Worm (Caenorhabditis elegans) whole organism, late embryonic: Measurements from ENCODE around the gene T23F4.2.

Experiments used
- C08G9.2 ChIP-seq: sonication (generic microtip); optimal IDR thresholded peaks from 2 replicates; lab custom pipeline; 2016; ENCODE audit warnings: mild to moderate bottlenecking, missing genetic modification characterization, moderate library complexity, missing compliant biosample characterization
- C38D4.7 ChIP-seq: fragments of 200-800 bp; sonication (Bioruptor generic); optimal IDR thresholded peaks from 2 replicates; lab custom pipeline; 2018; ENCODE audit warnings: mild to moderate bottlenecking, missing genetic modification characterization, moderate library complexity, missing compliant biosample characterization
- T23F11.4 ChIP-seq: fragments of 200-800 bp; sonication (Bioruptor generic); optimal IDR thresholded peaks from 2 replicates; lab custom pipeline; 2018; ENCODE audit warnings: mild to moderate bottlenecking, missing genetic modification characterization, missing compliant biosample characterization
- Y22D7AL.16 ChIP-seq: sonication (generic microtip); optimal IDR thresholded peaks from 2 replicates; lab custom pipeline; 2016; ENCODE audit warnings: missing genetic modification characterization, missing compliant biosample characterization
- ahr-1 ChIP-seq: sonication (generic microtip); optimal IDR thresholded peaks from 2 replicates; lab custom pipeline; 2016; ENCODE audit warnings: missing genetic modification characterization, missing compliant biosample characterization
- ama-1 ChIP-seq: fragments of 150-350 bp; optimal IDR thresholded peaks from 2 replicates; lab custom pipeline; 2014
- ceh-14 ChIP-seq: sonication (generic microtip); optimal IDR thresholded peaks from 2 replicates; lab custom pipeline; 2016; ENCODE audit warnings: missing genotype, missing genetic modification characterization, missing compliant biosample characterization
- ceh-18 ChIP-seq: sonication (generic microtip); optimal IDR thresholded peaks from 2 replicates; lab custom pipeline; 2016; ENCODE audit warnings: missing genetic modification characterization, missing compliant biosample characterization
- ceh-19 ChIP-seq: fragments of 200-800 bp; sonication (Bioruptor generic); optimal IDR thresholded peaks from 2 replicates; lab custom pipeline; 2018; ENCODE audit warnings: mild to moderate bottlenecking, missing genetic modification characterization, missing compliant biosample characterization
- ceh-24 ChIP-seq: sonication (generic microtip); optimal IDR thresholded peaks from 2 replicates; lab custom pipeline; 2016; ENCODE audit warnings: mild to moderate bottlenecking, missing genetic modification characterization, missing compliant biosample characterization
- ceh-30 ChIP-seq: fragments of 150-350 bp; optimal IDR thresholded peaks from 2 replicates; lab custom pipeline; 2014; ENCODE audit warnings: missing biosample characterization, missing genetic modification characterization
- ceh-45 ChIP-seq: fragments of 200-800 bp; sonication (Bioruptor generic); IDR thresholded peaks from 2 replicates; pipeline ENCODE4 v1.3.6; 2022; ENCODE audit warnings: missing genetic modification reagents, missing genetic modification characterization, missing compliant biosample characterization
- ceh-48 ChIP-seq: sonication (generic microtip); optimal IDR thresholded peaks from 2 replicates; lab custom pipeline; 2016; ENCODE audit warnings: missing genetic modification characterization, inconsistent platforms, missing compliant biosample characterization
- ceh-6 ChIP-seq: fragments of 200-800 bp; sonication (Bioruptor generic); optimal IDR thresholded peaks from 2 replicates; lab custom pipeline; 2018; ENCODE audit warnings: mild to moderate bottlenecking, missing genetic modification characterization, missing compliant biosample characterization
- che-1 ChIP-seq: sonication (generic microtip); optimal IDR thresholded peaks from 2 replicates; lab custom pipeline; 2016; ENCODE audit warnings: mild to moderate bottlenecking, missing genetic modification characterization, missing compliant biosample characterization
- dmd-4 ChIP-seq: sonication (generic microtip); optimal IDR thresholded peaks from 2 replicates; lab custom pipeline; 2016; ENCODE audit warnings: borderline replicate concordance, missing genetic modification characterization, missing compliant biosample characterization
- dve-1 ChIP-seq: sonication (generic microtip); optimal IDR thresholded peaks from 2 replicates; lab custom pipeline; 2017; ENCODE audit warnings: antibody characterized with exemption, mild to moderate bottlenecking, missing genetic modification characterization, missing compliant biosample characterization
- elt-2 ChIP-seq: sonication (generic microtip); optimal IDR thresholded peaks from 2 replicates; lab custom pipeline; 2016; ENCODE audit warnings: missing genetic modification reagents, missing genetic modification characterization, missing compliant biosample characterization
- ets-4 ChIP-seq: sonication (generic microtip); optimal IDR thresholded peaks from 2 replicates; lab custom pipeline; 2016; ENCODE audit warnings: missing genetic modification characterization, missing compliant biosample characterization
- fax-1 ChIP-seq: sonication (generic microtip); optimal IDR thresholded peaks from 2 replicates; lab custom pipeline; 2016; ENCODE audit warnings: missing genotype, missing genetic modification characterization, missing compliant biosample characterization
- fkh-10 ChIP-seq: fragments of 150-350 bp; optimal IDR thresholded peaks from 2 replicates; lab custom pipeline; 2014; ENCODE audit warnings: missing biosample characterization, missing genetic modification reagents, missing genetic modification characterization
- fkh-6 ChIP-seq: sonication (generic microtip); optimal IDR thresholded peaks from 2 replicates; lab custom pipeline; 2016; ENCODE audit warnings: missing genetic modification characterization, missing compliant biosample characterization
- hlh-30 ChIP-seq: sonication (generic microtip); optimal IDR thresholded peaks from 2 replicates; lab custom pipeline; 2017; ENCODE audit warnings: antibody characterized with exemption, missing genetic modification characterization, missing compliant biosample characterization; ENCODE audit not compliant: insufficient read depth
- hlh-6 ChIP-seq: sonication (generic microtip); optimal IDR thresholded peaks from 2 replicates; lab custom pipeline; 2016; ENCODE audit warnings: missing genotype, missing genetic modification characterization, missing compliant biosample characterization
- hlh-8 ChIP-seq: sonication (generic microtip); optimal IDR thresholded peaks from 2 replicates; lab custom pipeline; 2016; ENCODE audit warnings: missing genotype, missing genetic modification characterization, missing compliant biosample characterization
- lim-6 ChIP-seq: sonication (generic microtip); optimal IDR thresholded peaks from 2 replicates; lab custom pipeline; 2016; ENCODE audit warnings: missing genetic modification characterization, missing compliant biosample characterization
- lin-11 ChIP-seq: fragments of 200-800 bp; sonication (Bioruptor generic); optimal IDR thresholded peaks from 2 replicates; lab custom pipeline; 2018; ENCODE audit warnings: mild to moderate bottlenecking, missing genetic modification characterization, missing compliant biosample characterization
- madf-2 ChIP-seq: sonication (generic microtip); optimal IDR thresholded peaks from 2 replicates; lab custom pipeline; 2017; ENCODE audit warnings: missing genetic modification characterization, missing compliant biosample characterization
- mec-3 ChIP-seq: sonication (generic microtip); optimal IDR thresholded peaks from 2 replicates; lab custom pipeline; 2016; ENCODE audit warnings: borderline replicate concordance, missing genetic modification characterization, missing compliant biosample characterization
- nhr-11 ChIP-seq: fragments of 150-350 bp; optimal IDR thresholded peaks from 2 replicates; lab custom pipeline; 2014; ENCODE audit warnings: missing biosample characterization, missing genetic modification characterization
- nhr-232 ChIP-seq: sonication (generic microtip); optimal IDR thresholded peaks from 2 replicates; lab custom pipeline; 2016; ENCODE audit warnings: missing genetic modification characterization, missing compliant biosample characterization
- odd-2 ChIP-seq: sonication (generic microtip); optimal IDR thresholded peaks from 2 replicates; lab custom pipeline; 2017; ENCODE audit warnings: antibody characterized with exemption, mild to moderate bottlenecking, missing genetic modification characterization, missing compliant biosample characterization
- pag-3 ChIP-seq: sonication (generic microtip); optimal IDR thresholded peaks from 2 replicates; lab custom pipeline; 2016; ENCODE audit warnings: missing compliant biosample characterization, missing genetic modification characterization, borderline replicate concordance
- pat-9 ChIP-seq: fragments of 200-800 bp; sonication (Bioruptor generic); optimal IDR thresholded peaks from 2 replicates; lab custom pipeline; 2018; ENCODE audit warnings: mild to moderate bottlenecking, missing genetic modification characterization, moderate library complexity, missing compliant biosample characterization
- pax-1 ChIP-seq: fragments of 150-350 bp; optimal IDR thresholded peaks from 2 replicates; lab custom pipeline; 2014; ENCODE audit warnings: missing biosample characterization, missing genetic modification characterization
- pha-2 ChIP-seq: sonication (generic microtip); optimal IDR thresholded peaks from 2 replicates; lab custom pipeline; 2017; ENCODE audit warnings: mild to moderate bottlenecking, missing genetic modification characterization, missing compliant biosample characterization
- pqm-1 ChIP-seq: sonication (generic microtip); optimal IDR thresholded peaks from 2 replicates; lab custom pipeline; 2016; ENCODE audit warnings: missing genetic modification characterization, missing compliant biosample characterization
- pros-1 ChIP-seq: fragments of 150-350 bp; optimal IDR thresholded peaks from 2 replicates; lab custom pipeline; 2014; ENCODE audit warnings: missing biosample characterization, missing genetic modification reagents, missing genetic modification characterization
- ref-2 ChIP-seq: sonication (generic microtip); optimal IDR thresholded peaks from 2 replicates; lab custom pipeline; 2016; ENCODE audit warnings: missing genetic modification characterization, missing compliant biosample characterization
- sox-4 ChIP-seq: sonication (generic microtip); optimal IDR thresholded peaks from 2 replicates; lab custom pipeline; 2017; ENCODE audit warnings: mild to moderate bottlenecking, missing genetic modification characterization, inconsistent platforms, missing compliant biosample characterization
- syd-9 ChIP-seq: sonication (generic microtip); optimal IDR thresholded peaks from 2 replicates; lab custom pipeline; 2016; ENCODE audit warnings: mild to moderate bottlenecking, missing genetic modification characterization, moderate library complexity, missing compliant biosample characterization
- ttx-3 ChIP-seq: sonication (generic microtip); optimal IDR thresholded peaks from 2 replicates; lab custom pipeline; 2016; ENCODE audit warnings: missing genetic modification reagents, missing genetic modification characterization, missing compliant biosample characterization
- unc-42 ChIP-seq: sonication (generic microtip); optimal IDR thresholded peaks from 2 replicates; lab custom pipeline; 2016; ENCODE audit warnings: missing genotype, missing genetic modification characterization, missing compliant biosample characterization
- zip-5 ChIP-seq: sonication (generic microtip); optimal IDR thresholded peaks from 2 replicates; lab custom pipeline; 2016; ENCODE audit warnings: missing genetic modification characterization, missing compliant biosample characterization

Gene T23F4.2

DNA sequence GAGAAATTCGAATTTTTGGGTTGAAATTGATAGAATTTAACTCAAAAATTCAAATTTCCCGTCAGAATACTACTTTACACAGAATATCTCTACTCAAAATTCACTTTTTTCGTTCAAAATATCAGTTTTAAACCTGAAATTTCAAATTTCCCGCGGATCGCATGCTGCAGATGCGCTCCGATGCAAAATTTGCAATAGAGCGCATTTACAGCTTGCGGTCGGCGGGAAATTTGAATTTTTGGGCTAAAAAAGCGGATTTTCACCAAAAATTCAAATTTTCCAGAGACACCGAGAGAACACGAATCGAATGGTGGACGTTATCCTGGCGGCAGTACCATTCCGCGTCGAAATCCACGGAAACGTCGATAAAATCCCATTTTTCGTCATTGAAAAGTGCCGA, 38.6 kb upstream of the T23F4.2 start:
- TF ChIP-seq syd-9 (tag; lab: Kevin White, UChicago) (no peak), ama-1 (no peak), ceh-6 (GFP tag; lab: Kevin White, UChicago) (no peak), ceh-18 (tag; lab: Kevin White, UChicago) (no peak), ceh-19 (no peak), che-1 (tag; lab: Kevin White, UChicago) (no peak)
- TF ChIP-seq, all 69 proteins: peak for 0

- TF ChIP-seq lim-6: no peak
- no peak for TF ChIP-seq pha-2 (tag; lab: Kevin White, UChicago)
- TF ChIP-seq madf-2 (tag; lab: Kevin White, UChicago): no peak
- no peak for TF ChIP-seq ceh-45 (GFP tag; lab: Robert Waterston, UW)
- no peak for TF ChIP-seq ets-4 (tag; lab: Kevin White, UChicago)
- TF ChIP-seq zip-5 (tag; lab: Kevin White, UChicago): no peak
- TF ChIP-seq pax-1 (tag; lab: Kevin White, UChicago): no peak
- no peak for TF ChIP-seq T23F11.4 (GFP tag; lab: Kevin White, UChicago)
- no peak for TF ChIP-seq pat-9
- TF ChIP-seq fkh-10 (GFP tag; lab: Kevin White, UChicago): no peak
- TF ChIP-seq pros-1 (tag; lab: Kevin White, UChicago): no peak
- TF ChIP-seq, all 69 proteins: peak for 0
These were observed 36.9 kb upstream of the T23F4.2 start for ce11 chrII:1126472-1126871.

DNA sequence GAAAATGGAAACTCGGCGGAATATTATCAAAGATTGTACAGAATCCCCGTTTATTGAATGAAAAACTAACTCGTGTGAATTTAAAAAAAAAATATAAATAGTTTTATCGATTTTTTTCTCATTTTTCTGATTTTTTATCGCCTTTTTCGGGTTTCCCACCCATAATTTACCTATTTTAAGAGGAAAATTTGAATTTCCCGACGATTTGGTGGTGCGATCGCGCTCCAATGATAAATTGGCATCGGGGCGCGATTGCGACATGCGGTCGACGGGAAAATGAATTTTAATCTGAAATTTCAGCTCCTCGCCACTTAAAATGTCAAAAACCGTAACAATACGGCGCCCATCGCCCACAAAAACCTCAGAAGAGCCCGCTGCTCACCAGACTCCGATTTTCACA, 35.7 kb upstream of the T23F4.2 start, which contains the start of gene taf-6.1:
Gene taf-6.1, plus strand, starts transcription at position 301 of the 400 bp plus-strand sequence.
- TF ChIP-seq hlh-8: no peak
- TF ChIP-seq unc-42: no peak
- no peak for TF ChIP-seq dve-1 (tag; lab: Kevin White, UChicago)
- no peak for TF ChIP-seq ama-1
- no peak for TF ChIP-seq ceh-48 (tag; lab: Kevin White, UChicago)
- no peak for TF ChIP-seq ref-2 (tag; lab: Kevin White, UChicago)
- no peak for TF ChIP-seq pqm-1
- TF ChIP-seq hlh-30: no peak
- TF ChIP-seq lim-6: no peak
- TF ChIP-seq pag-3 (tag; lab: Kevin White, UChicago): no peak
- no peak for TF ChIP-seq hlh-6 (tag; lab: Kevin White, UChicago)
- TF ChIP-seq ceh-14 (tag; lab: Kevin White, UChicago): no peak
- TF ChIP-seq fax-1: no peak
- no peak for TF ChIP-seq lin-11
- no peak for TF ChIP-seq ets-4 (tag; lab: Kevin White, UChicago)
- no peak for TF ChIP-seq sox-4 (tag; lab: Kevin White, UChicago)
- TF ChIP-seq nhr-11 (tag; lab: Kevin White, UChicago): no peak
- TF ChIP-seq ahr-1 (tag; lab: Kevin White, UChicago): no peak
- no peak for TF ChIP-seq Y22D7AL.16
- TF ChIP-seq ttx-3 (tag; lab: Kevin White, UChicago): no peak

DNA sequence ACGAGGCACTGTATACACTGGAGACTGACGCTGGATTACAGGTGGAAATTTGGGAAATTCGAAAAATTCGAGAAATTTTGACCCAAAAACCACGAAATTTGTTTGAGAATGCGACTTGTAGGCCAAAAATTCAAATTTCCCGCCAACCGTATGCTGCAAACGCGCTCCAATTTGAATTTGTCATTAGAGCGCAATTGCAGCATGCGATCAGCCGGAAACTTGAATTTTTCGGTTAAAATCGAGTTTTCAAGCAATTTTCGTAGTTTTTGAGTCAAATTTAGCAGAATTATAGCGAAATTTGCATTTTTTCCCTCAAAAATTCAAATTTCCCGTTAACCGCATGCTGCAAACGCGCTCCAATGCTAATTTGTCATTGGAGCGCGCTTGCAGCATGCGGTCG, 33.1 kb upstream of the T23F4.2 start:
- TF ChIP-seq odd-2 (tag; lab: Kevin White, UChicago): no peak
- TF ChIP-seq nhr-232 (tag; lab: Kevin White, UChicago): no peak
- TF ChIP-seq T23F11.4 (GFP tag; lab: Kevin White, UChicago): no peak
- TF ChIP-seq C38D4.7 (GFP tag; lab: Kevin White, UChicago): no peak
- TF ChIP-seq, all 69 proteins: peak for 0

DNA sequence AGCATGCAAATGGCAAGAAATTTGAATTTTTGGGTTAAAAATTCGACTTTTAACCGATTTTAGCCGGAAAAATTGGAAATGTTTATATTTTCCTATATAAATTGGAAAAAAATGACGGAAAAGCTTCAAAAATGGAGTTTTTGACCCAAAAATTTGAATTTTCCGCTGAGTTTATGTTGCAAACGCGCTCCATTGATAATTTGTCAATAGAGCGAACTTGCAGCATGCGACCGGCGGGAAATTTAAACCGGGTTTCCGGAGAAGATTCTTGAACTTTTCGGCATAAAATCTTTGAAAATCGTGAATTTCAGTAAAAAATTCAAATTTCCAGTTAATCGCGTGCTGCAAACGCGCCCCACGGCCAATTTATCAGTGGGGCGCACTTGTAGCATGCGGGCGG, 32.0 kb upstream of the T23F4.2 start:
- no peak for TF ChIP-seq C08G9.2 (tag; lab: Kevin White, UChicago)
- TF ChIP-seq mec-3 (tag; lab: Kevin White, UChicago): no peak
- TF ChIP-seq T23F11.4 (GFP tag; lab: Kevin White, UChicago): no peak
- no peak for TF ChIP-seq elt-2 (tag; lab: Kevin White, UChicago)
- no peak for TF ChIP-seq ceh-30 (tag; lab: Kevin White, UChicago)
- no peak for TF ChIP-seq fkh-10 (GFP tag; lab: Kevin White, UChicago)
- TF ChIP-seq ceh-45 (GFP tag; lab: Robert Waterston, UW): no peak
- TF ChIP-seq pros-1 (tag; lab: Kevin White, UChicago): no peak
- TF ChIP-seq dmd-4 (tag; lab: Kevin White, UChicago): no peak
- no peak for TF ChIP-seq fkh-6 (tag; lab: Kevin White, UChicago)
- TF ChIP-seq madf-2 (tag; lab: Kevin White, UChicago): no peak
- TF ChIP-seq ceh-24: no peak
